Fruit fly (Drosophila melanogaster) whole organism, wandering third instar larva: ENCODE results near the gene CG31223.

ENCODE experiments used
- CG9705 ChIP-seq: fragments of 200-800 bp; sonication (Bioruptor generic); optimal IDR thresholded peaks from 2 replicates; lab custom pipeline; 2018; ENCODE audit warnings: missing biosample characterization, mild to moderate bottlenecking, missing genetic modification characterization
- ey ChIP-seq: fragments of 200-800 bp; sonication (Bioruptor generic); optimal IDR thresholded peaks from 2 replicates; lab custom pipeline; 2016; ENCODE audit warnings: missing biosample characterization, missing genetic modification characterization
- psq ChIP-seq: fragments of 200-800 bp; sonication (Bioruptor generic); optimal IDR thresholded peaks from 3 replicates; lab custom pipeline; 2017; ENCODE audit warnings: missing biosample characterization, mild to moderate bottlenecking, missing genetic modification characterization, moderate library complexity
- rgr ChIP-seq: fragments of 200-800 bp; sonication (Bioruptor generic); optimal IDR thresholded peaks from 3 replicates; lab custom pipeline; 2016; ENCODE audit warnings: missing biosample characterization, mild to moderate bottlenecking, missing genetic modification characterization

dm6 chr3R:20788559-20788958 lies 42.4 kb upstream of the CG31223 start:
- TF ChIP-seq psq (GFP tag; lab: Kevin White, UChicago) (no peak), ey (no peak), CG9705 (GFP tag; lab: Kevin White, UChicago) (no peak), rgr (GFP tag; lab: Kevin White, UChicago) (no peak)
